Fruit fly (Drosophila melanogaster): ENCODE results near the gene ccb.

dm6 chrX:21226373-21226772 is 33.3 kb downstream of the ccb start:
- TF ChIP-seq Sox15 (GFP tag; optimal IDR thresholded peaks at IDR 0.05) (no peak), CG6276 (GFP tag; optimal IDR thresholded peaks at IDR 0.05) (no peak), Blimp-1 (GFP tag; optimal IDR thresholded peaks at IDR 0.05) (no peak), fkh (GFP tag; optimal IDR thresholded peaks at IDR 0.05) (no peak), Hr39 (GFP tag; optimal IDR thresholded peaks at IDR 0.05) (no peak), Gug (GFP tag; IDR thresholded peaks at IDR 0.05) (no peak), topi (GFP tag; optimal IDR thresholded peaks at IDR 0.05) (no peak), Hr4 (GFP tag; optimal IDR thresholded peaks at IDR 0.05) (no peak), Lpt (GFP tag; optimal IDR thresholded peaks at IDR 0.05) (no peak), CG6163 (GFP tag; IDR thresholded peaks at IDR 0.05) (no peak), Ets96B (tag; optimal IDR thresholded peaks at IDR 0.05) (peak; percentile 27), CG6792 (GFP tag; optimal IDR thresholded peaks at IDR 0.05) (no peak)

Data from whole organism, prepupa.